Fruit fly (Drosophila melanogaster) whole organism, embryonic: ENCODE results near the gene CG34260.

ENCODE experiments used
- CG15514 ChIP-seq: fragments of 200-800 bp; sonication (Bioruptor generic); optimal IDR thresholded peaks from 3 replicates; lab custom pipeline; 2017; ENCODE audit warnings: missing biosample characterization, missing genetic modification characterization, mild to moderate bottlenecking, moderate library complexity, missing genetic modification reagents
- CG15601 ChIP-seq: fragments of 200-800 bp; sonication (Bioruptor generic); optimal IDR thresholded peaks from 3 replicates; lab custom pipeline; 2019; ENCODE audit warnings: missing biosample characterization, mild to moderate bottlenecking, missing genetic modification characterization, moderate library complexity
- CG15696 ChIP-seq: fragments of 200-800 bp; sonication (Bioruptor generic); optimal IDR thresholded peaks from 2 replicates; lab custom pipeline; 2019; ENCODE audit warnings: missing biosample characterization, mild to moderate bottlenecking, missing genetic modification characterization, moderate library complexity
- CG17361 ChIP-seq: fragments of 200-800 bp; sonication (Bioruptor generic); IDR thresholded peaks from 3 replicates; pipeline ENCODE4 v1.3.6; 2022; ENCODE audit warnings: missing biosample characterization, missing genetic modification characterization
- CG18262 ChIP-seq: fragments of 200-800 bp; optimal IDR thresholded peaks from 3 replicates; lab custom pipeline; 2019; ENCODE audit warnings: missing biosample characterization, mild to moderate bottlenecking, missing genetic modification characterization, moderate library complexity
- CG18764 ChIP-seq: fragments of 200-800 bp; sonication (Bioruptor generic); optimal IDR thresholded peaks from 3 replicates; lab custom pipeline; 2016; ENCODE audit warnings: missing biosample characterization, missing genetic modification characterization
- CG2129 ChIP-seq: fragments of 200-800 bp; sonication (Bioruptor generic); IDR thresholded peaks from 2 replicates; pipeline ENCODE4 v1.3.6; 2022; ENCODE audit warnings: missing biosample characterization, missing genetic modification characterization; ENCODE audit not compliant: partially characterized antibody
- CG2712 ChIP-seq: fragments of 200-800 bp; optimal IDR thresholded peaks from 3 replicates; lab custom pipeline; 2019; ENCODE audit warnings: missing biosample characterization, mild to moderate bottlenecking, missing genetic modification characterization, moderate library complexity
- CG31441 ChIP-seq: fragments of 200-800 bp; sonication (Bioruptor generic); IDR thresholded peaks from 2 replicates; pipeline ENCODE4 v1.3.6; 2022; ENCODE audit warnings: missing biosample characterization, missing genetic modification characterization
- CG4360 ChIP-seq: fragments of 200-800 bp; sonication (Bioruptor generic); IDR thresholded peaks from 2 replicates; pipeline ENCODE4 v1.3.6; 2022; ENCODE audit warnings: missing biosample characterization, missing genetic modification characterization
- CG4404 ChIP-seq: fragments of 200-800 bp; sonication (Bioruptor generic); IDR thresholded peaks from 2 replicates; pipeline ENCODE4 v1.3.6; 2022; ENCODE audit warnings: missing biosample characterization, missing genetic modification characterization
- CG5245 ChIP-seq: fragments of 200-800 bp; sonication (Bioruptor generic); optimal IDR thresholded peaks from 3 replicates; lab custom pipeline; 2016; ENCODE audit warnings: missing biosample characterization, missing genetic modification characterization
- CG7786 ChIP-seq: fragments of 200-800 bp; sonication (Bioruptor generic); optimal IDR thresholded peaks from 2 replicates; lab custom pipeline; 2016; ENCODE audit warnings: missing biosample characterization, missing genetic modification characterization
- CG8281 ChIP-seq: fragments of 200-800 bp; sonication (Bioruptor generic); optimal IDR thresholded peaks from 2 replicates; lab custom pipeline; 2018; ENCODE audit warnings: missing biosample characterization, mild to moderate bottlenecking, missing genetic modification characterization, moderate library complexity
- CG8765 ChIP-seq: fragments of 200-800 bp; sonication (Bioruptor generic); IDR thresholded peaks from 2 replicates; pipeline ENCODE4 v1.3.6; 2022; ENCODE audit warnings: missing biosample characterization, missing genetic modification characterization
- CG8924 ChIP-seq: fragments of 200-800 bp; optimal IDR thresholded peaks from 3 replicates; lab custom pipeline; 2019; ENCODE audit warnings: missing biosample characterization, mild to moderate bottlenecking, missing genetic modification characterization, moderate library complexity
- D ChIP-seq, 2 experiments: fragments of 200-800 bp in 1 of 2; fragments of >200 bp in 1 of 2; sonication (Bioruptor generic) in 1 of 2; optimal IDR thresholded peaks; 2 replicates in 1 of 2; 3 replicates in 1 of 2; lab custom pipeline; 2017; ENCODE audit warnings: mild to moderate bottlenecking in 1 of 2, missing biosample characterization in 1 of 2, missing genetic modification characterization in 1 of 2, missing genetic modification reagents in 1 of 2
- Fer1 ChIP-seq: fragments of 200-800 bp; sonication (Bioruptor generic); optimal IDR thresholded peaks from 2 replicates; lab custom pipeline; 2017; ENCODE audit warnings: missing biosample characterization, mild to moderate bottlenecking, missing genetic modification characterization
- Gug ChIP-seq: fragments of 200-800 bp; sonication (Bioruptor generic); IDR thresholded peaks from 4 replicates; pipeline ENCODE4 v1.3.6; 2022; ENCODE audit warnings: missing biosample characterization, missing genetic modification characterization
- HLH3B ChIP-seq: fragments of 200-800 bp; sonication (Bioruptor generic); IDR thresholded peaks from 2 replicates; pipeline ENCODE4 v1.3.6; 2022; ENCODE audit warnings: missing biosample characterization, missing genetic modification characterization
- Hsf ChIP-seq: fragments of 200-800 bp; sonication (Bioruptor generic); optimal IDR thresholded peaks from 3 replicates; lab custom pipeline; 2016; ENCODE audit warnings: missing biosample characterization, missing genetic modification characterization
- Nf-YA ChIP-seq: fragments of 200-800 bp; sonication (Bioruptor generic); IDR thresholded peaks from 2 replicates; pipeline ENCODE4 v1.3.6; 2022; ENCODE audit warnings: missing biosample characterization, missing genetic modification characterization
- PHDP ChIP-seq: fragments of 200-800 bp; sonication (Bioruptor generic); optimal IDR thresholded peaks from 3 replicates; lab custom pipeline; 2018; ENCODE audit warnings: missing biosample characterization, mild to moderate bottlenecking, missing genetic modification characterization, moderate library complexity
- chif ChIP-seq, 2 experiments: fragments of 200-800 bp; sonication (Bioruptor generic); optimal IDR thresholded peaks; 3 replicates each; lab custom pipeline; 2016; ENCODE audit warnings: missing biosample characterization in 2 of 2, missing genetic modification characterization in 2 of 2
- chn ChIP-seq: fragments of 200-800 bp; sonication (Bioruptor generic); optimal IDR thresholded peaks from 2 replicates; lab custom pipeline; 2016; ENCODE audit warnings: missing biosample characterization, missing genetic modification characterization
- dmrt11E ChIP-seq: fragments of 200-800 bp; sonication (Bioruptor generic); optimal IDR thresholded peaks from 3 replicates; lab custom pipeline; 2018; ENCODE audit warnings: missing biosample characterization, mild to moderate bottlenecking, missing genetic modification characterization, moderate library complexity
- fd102C ChIP-seq: fragments of 200-800 bp; sonication (Bioruptor generic); optimal IDR thresholded peaks from 2 replicates; lab custom pipeline; 2018; ENCODE audit warnings: missing biosample characterization, mild to moderate bottlenecking, missing genetic modification characterization, moderate library complexity
- grau ChIP-seq: fragments of 200-800 bp; optimal IDR thresholded peaks from 3 replicates; lab custom pipeline; 2019; ENCODE audit warnings: missing biosample characterization, mild to moderate bottlenecking, missing genetic modification characterization, moderate library complexity
- grn ChIP-seq: fragments of 200-800 bp; sonication (Bioruptor generic); optimal IDR thresholded peaks from 3 replicates; lab custom pipeline; 2017; ENCODE audit warnings: missing biosample characterization, missing genetic modification characterization
- gsb-n ChIP-seq: fragments of 200-800 bp; sonication (Bioruptor generic); optimal IDR thresholded peaks from 3 replicates; lab custom pipeline; 2018; ENCODE audit warnings: missing biosample characterization, mild to moderate bottlenecking, missing genetic modification characterization
- kni ChIP-seq: fragments of 200-800 bp; sonication (Bioruptor generic); optimal IDR thresholded peaks from 3 replicates; lab custom pipeline; 2017; ENCODE audit warnings: mild to moderate bottlenecking, missing biosample characterization, missing genetic modification reagents, missing genetic modification characterization
- lilli ChIP-seq: fragments of 200-800 bp; sonication (Bioruptor generic); optimal IDR thresholded peaks from 3 replicates; lab custom pipeline; 2016; ENCODE audit warnings: missing biosample characterization, missing genetic modification characterization
- lola ChIP-seq, 3 experiments: fragments of >200 bp in 2 of 3; fragments of 200-800 bp in 1 of 3; sonication (Bioruptor generic) in 1 of 3; optimal IDR thresholded peaks; 2 replicates each; lab custom pipeline; 2017 to 2019; ENCODE audit warnings: missing biosample characterization in 3 of 3, missing genetic modification characterization in 3 of 3, mild to moderate bottlenecking in 1 of 3, moderate library complexity in 1 of 3
- nmo ChIP-seq: fragments of 200-800 bp; sonication (Bioruptor generic); optimal IDR thresholded peaks from 2 replicates; lab custom pipeline; 2018; ENCODE audit warnings: missing biosample characterization, mild to moderate bottlenecking, missing genetic modification characterization, moderate library complexity
- nom ChIP-seq: fragments of 200-800 bp; sonication (Bioruptor generic); optimal IDR thresholded peaks from 2 replicates; lab custom pipeline; 2017; ENCODE audit warnings: missing biosample characterization, missing genetic modification characterization, mild to moderate bottlenecking, moderate library complexity, missing genetic modification reagents
- phol ChIP-seq: fragments of 200-800 bp; sonication (Bioruptor generic); optimal IDR thresholded peaks from 3 replicates; lab custom pipeline; 2018; ENCODE audit warnings: missing biosample characterization, mild to moderate bottlenecking, missing genetic modification characterization, moderate library complexity
- prd ChIP-seq, 3 experiments: fragments of >200 bp in 2 of 3; fragments of 200-800 bp in 1 of 3; sonication (Bioruptor generic) in 1 of 3; optimal IDR thresholded peaks in 2 of 3; IDR thresholded peaks in 1 of 3; 2 replicates in 2 of 3; 3 replicates in 1 of 3; pipeline versions ENCODE4 v1.3.6 to Lab custom; 2017 to 2022; ENCODE audit warnings: missing biosample characterization in 1 of 3, missing genetic modification characterization in 1 of 3
- row ChIP-seq: fragments of 200-800 bp; sonication (Bioruptor generic); IDR thresholded peaks from 3 replicates; pipeline ENCODE4 v1.3.6; 2022; ENCODE audit warnings: missing biosample characterization, missing genetic modification characterization
- sens ChIP-seq: fragments of 200-800 bp; sonication (Bioruptor generic); peaks from one replicate; lab custom pipeline; 2016; ENCODE audit warnings: missing biosample characterization, missing genetic modification characterization
- stc ChIP-seq: fragments of 200-800 bp; sonication (Bioruptor generic); IDR thresholded peaks from 2 replicates; pipeline ENCODE4 v1.3.6; 2022; ENCODE audit warnings: missing biosample characterization, missing genetic modification characterization
- tll ChIP-seq, 2 experiments: fragments of 200-800 bp in 1 of 2; fragments of >200 bp in 1 of 2; sonication (Bioruptor generic) in 1 of 2; optimal IDR thresholded peaks; 2 replicates each; lab custom pipeline; 2017 to 2019; ENCODE audit warnings: missing biosample characterization in 2 of 2, missing genetic modification characterization in 2 of 2, mild to moderate bottlenecking in 1 of 2, moderate library complexity in 1 of 2
- vfl ChIP-seq: fragments of 200-800 bp; sonication (Bioruptor generic); optimal IDR thresholded peaks from 2 replicates; lab custom pipeline; 2016; ENCODE audit warnings: missing biosample characterization, missing genetic modification characterization
- zen ChIP-seq: fragments of 200-800 bp; sonication (Bioruptor generic); optimal IDR thresholded peaks from 3 replicates; lab custom pipeline; 2018; ENCODE audit warnings: missing biosample characterization, mild to moderate bottlenecking, missing genetic modification characterization, moderate library complexity
- zf30C ChIP-seq: fragments of 200-800 bp; sonication (Bioruptor generic); optimal IDR thresholded peaks from 3 replicates; lab custom pipeline; 2018; ENCODE audit warnings: missing biosample characterization, mild to moderate bottlenecking, missing genetic modification characterization
- zfh1 ChIP-seq: fragments of 200-800 bp; sonication (Bioruptor generic); IDR thresholded peaks from 3 replicates; pipeline ENCODE4 v1.3.6; 2022; ENCODE audit warnings: missing biosample characterization, missing genetic modification characterization

The CG34260 gene

DNA sequence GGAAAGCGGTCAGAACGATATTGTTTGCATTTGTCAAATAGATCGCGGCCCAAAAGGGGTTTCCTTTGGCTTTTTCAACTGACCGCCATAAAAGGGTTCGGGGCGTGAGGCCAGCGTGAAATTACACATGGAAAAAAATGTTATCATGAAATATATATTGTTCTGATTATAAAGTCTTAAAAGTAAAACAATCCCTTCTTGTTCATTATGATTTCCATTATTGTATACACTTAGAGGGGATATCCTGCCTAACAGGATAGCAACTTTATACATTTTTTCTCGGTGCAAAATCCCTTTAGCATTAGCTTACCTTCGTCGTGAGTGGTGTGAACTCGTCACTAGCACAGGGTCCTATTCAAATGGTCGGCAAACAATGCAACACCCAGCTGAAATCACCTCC is 28.8 kb upstream of the CG34260 start (continued):
- peak; percentile 73 for TF ChIP-seq dmrt11E (tag; lab: Kevin White, UChicago)
- TF ChIP-seq CG18764 (GFP tag; lab: Kevin White, UChicago) = no peak
- TF ChIP-seq CG15601 (tag; lab: Kevin White, UChicago) = no peak
- TF ChIP-seq Fer1 (GFP tag; lab: Kevin White, UChicago) = no peak
- no peak for TF ChIP-seq gsb-n (tag; lab: Kevin White, UChicago)
- TF ChIP-seq grau (tag; lab: Kevin White, UChicago) = no peak
- TF ChIP-seq CG18262 (tag; lab: Kevin White, UChicago) = peak; percentile 34
- no peak for TF ChIP-seq Gug (GFP tag; lab: Robert Waterston, UW)
- TF ChIP-seq PHDP (tag; lab: Kevin White, UChicago) = no peak
- peak; percentile 66 for TF ChIP-seq sens (GFP tag; lab: Kevin White, UChicago)
- TF ChIP-seq CG2712 = peak; percentile 30
- no peak for TF ChIP-seq CG5245 (GFP tag; lab: Kevin White, UChicago)
- no peak for TF ChIP-seq vfl (GFP tag; lab: Kevin White, UChicago)
- TF ChIP-seq Nf-YA (GFP tag; lab: Robert Waterston, UW) = no peak

DNA sequence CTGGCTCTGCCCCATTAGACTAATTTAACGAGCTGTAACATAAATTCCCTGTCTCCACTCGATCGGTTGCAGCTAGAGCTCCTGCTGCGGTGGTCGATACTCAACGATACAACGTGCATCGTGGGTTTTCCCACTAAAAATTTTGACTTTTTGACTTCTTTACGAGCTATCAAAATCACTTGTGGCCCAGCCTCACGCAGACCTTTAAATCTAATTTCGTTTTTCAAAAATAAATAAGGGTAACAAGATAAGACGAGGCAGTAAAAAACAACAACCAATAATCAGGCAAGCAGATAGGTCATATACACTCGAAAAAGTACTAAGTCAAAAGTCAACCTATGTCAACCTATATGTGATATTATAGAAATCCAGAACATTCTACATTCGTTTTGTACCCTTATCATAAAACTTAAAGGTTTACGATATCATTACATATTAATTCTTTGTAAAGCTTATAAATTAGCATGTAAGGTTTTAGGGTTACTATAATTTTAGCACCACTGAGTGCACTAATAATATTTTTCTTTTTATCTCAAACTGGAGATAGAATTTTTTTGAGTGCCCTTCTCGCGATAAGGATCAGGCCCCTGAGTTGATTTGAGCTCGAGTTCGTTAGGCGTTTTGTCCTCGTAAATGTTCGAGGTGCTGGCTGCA is 26.6 kb upstream of the CG34260 start:
- TF ChIP-seq fd102C (GFP tag; lab: Kevin White, UChicago) (peak; percentile 64), CG18262 (tag; lab: Kevin White, UChicago) (peak; percentile 57), lilli (GFP tag; lab: Kevin White, UChicago) (no peak), grn (GFP tag; lab: Kevin White, UChicago) (peak; percentile 94), CG7786 (no peak), chn (no peak), zf30C (GFP tag; lab: Kevin White, UChicago) (peak; percentile 89), zen (tag; lab: Kevin White, UChicago) (peak; percentile 30), CG31441 (GFP tag; lab: Robert Waterston, UW) (0 out of 2 replicates have a peak, but pooled peaks have one; percentile 9), lola (GFP tag; optimal IDR thresholded peaks at IDR 0.05; lab: Kevin White, UChicago) (peak in 1 of 3 experiments; percentile 74), dmrt11E (tag; lab: Kevin White, UChicago) (peak; percentile 77), CG15514 (GFP tag; lab: Kevin White, UChicago) (no peak), nom (GFP tag; lab: Kevin White, UChicago) (no peak), CG4360 (GFP tag; lab: Robert Waterston, UW) (0 out of 2 replicates have a peak, but pooled peaks have one; percentile 33), CG17361 (GFP tag; lab: Robert Waterston, UW) (0 out of 3 replicates have a peak, but pooled peaks have one; percentile 35), CG15696 (peak; percentile 79), CG4404 (GFP tag; lab: Robert Waterston, UW) (peak; percentile 69), stc (GFP tag; lab: Robert Waterston, UW) (no peak), zfh1 (GFP tag; lab: Robert Waterston, UW) (0 out of 3 replicates have a peak, but pooled peaks have one; percentile 19), CG8281 (tag; lab: Kevin White, UChicago) (no peak), D (optimal IDR thresholded peaks at IDR 0.05; lab: Kevin White, UChicago) (no peak), D (GFP tag; optimal IDR thresholded peaks at IDR 0.05; lab: Kevin White, UChicago) (no peak), nmo (GFP tag; lab: Kevin White, UChicago) (peak; percentile 1), grau (tag; lab: Kevin White, UChicago) (peak; percentile 6), CG2712 (peak; percentile 64), tll (GFP tag; optimal IDR thresholded peaks at IDR 0.05; lab: Kevin White, UChicago) (peak in 1 of 2 experiments; percentile 62), HLH3B (GFP tag; lab: Robert Waterston, UW) (no peak), kni (GFP tag; lab: Kevin White, UChicago) (peak; percentile 83), chif (GFP tag; optimal IDR thresholded peaks at IDR 0.05; lab: Kevin White, UChicago) (peak in 1 of 2 experiments; percentile 31), Hsf (GFP tag; lab: Kevin White, UChicago) (no peak), phol (tag; lab: Kevin White, UChicago) (peak; percentile 21), prd (optimal IDR thresholded peaks at IDR 0.05; lab: Kevin White, UChicago) (no peak), prd (GFP tag; IDR thresholded peaks at IDR 0.05; lab: Robert Waterston, UW) (peak; percentile 22; the same call in 1 of the 3 replicates), PHDP (tag; lab: Kevin White, UChicago) (no peak), row (GFP tag; lab: Robert Waterston, UW) (peak; percentile 25; the same call in 1 of the 3 replicates), CG8924 (tag; lab: Kevin White, UChicago) (peak; percentile 33), CG8765 (GFP tag; lab: Robert Waterston, UW) (0 out of 2 replicates have a peak, but pooled peaks have one; percentile 22), CG2129 (no peak)
